Fruit fly (Drosophila melanogaster) whole organism, larva: ENCODE data around the gene papi.
A peak's percentile ranks its signal among the peaks of the same experiment; 100 is the strongest.

Source experiments
- noc ChIP-seq: fragments of 200-800 bp; sonication (Bioruptor generic); optimal IDR thresholded peaks from 3 replicates; lab custom pipeline; 2019; ENCODE audit warnings: missing biosample characterization, mild to moderate bottlenecking, missing genetic modification characterization, moderate library complexity

The papi gene

dm6 chr2L:2221649-2222150 lies 1.2 kb downstream of the papi start:
- peak; percentile 100 for TF ChIP-seq noc (tag; lab: Kevin White, UChicago)

DNA sequence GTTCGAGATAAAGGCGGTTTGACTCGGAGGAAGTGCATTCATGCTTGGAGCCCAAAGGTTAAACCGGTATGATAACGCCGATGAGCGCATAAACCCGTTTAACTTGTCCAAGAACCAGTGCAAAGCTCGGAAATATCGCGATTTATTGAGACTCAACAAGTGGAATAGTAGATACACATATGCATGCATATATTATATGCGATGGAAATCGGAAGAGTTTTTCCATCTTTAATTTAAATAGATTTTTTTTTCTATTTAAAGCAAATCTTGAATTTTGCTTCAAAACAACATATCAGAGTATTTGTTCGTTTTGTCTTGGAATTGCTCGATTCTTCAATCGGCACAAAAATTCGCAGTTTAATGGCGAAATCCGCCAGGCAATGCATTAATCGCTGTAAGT lies 1.8 kb downstream of the papi start:
- TF ChIP-seq noc (tag; lab: Kevin White, UChicago) = no peak

- peak; percentile 88 for TF ChIP-seq noc (tag; lab: Kevin White, UChicago)
Observed at dm6 chr2L:2226259-2227121, 5.9 kb downstream of the papi start, which contains the start of the genes CG15387 and sau. Gene CG15387, minus strand, starts transcription at chr2L:2226294. Gene sau, plus strand, starts transcription at chr2L:2226342.

- TF ChIP-seq noc (tag; lab: Kevin White, UChicago) = peak; percentile 12
Observed at dm6 chr2L:2227316-2227715, 6.8 kb downstream of the papi start.

- TF ChIP-seq noc (tag; lab: Kevin White, UChicago) = peak; percentile 7
Observed at dm6 chr2L:2228179-2228849, 7.8 kb downstream of the papi start.

DNA sequence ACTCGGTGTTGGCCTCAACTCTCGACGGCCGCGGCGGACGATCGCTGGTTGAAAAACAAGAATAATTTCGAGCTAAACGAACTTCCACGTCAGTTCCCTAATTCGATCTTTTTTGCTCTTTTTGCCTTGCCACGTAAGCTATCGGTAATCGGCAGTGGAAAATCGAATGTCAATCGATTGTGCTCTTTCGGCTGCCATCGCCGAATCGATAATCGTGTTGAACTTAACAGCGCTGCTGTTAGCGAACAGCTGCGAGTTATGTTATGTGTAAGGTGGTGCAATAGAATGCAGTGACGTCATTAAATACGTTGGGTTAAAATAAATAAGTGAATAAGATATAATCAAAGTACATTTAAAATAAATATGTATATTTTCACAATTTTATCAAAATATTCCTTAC lies 16.2 kb downstream of the papi start, which contains the start of gene Sec24CD:
Sec24CD (minus strand) TSS at position 123 of the 400 bp plus-strand sequence.
- no peak for TF ChIP-seq noc (tag; lab: Kevin White, UChicago)

- no peak for TF ChIP-seq noc (tag; lab: Kevin White, UChicago)
Observed at dm6 chr2L:2238151-2238550, 17.6 kb downstream of the papi start, which contains the start of gene Tengl3. Gene Tengl3, minus strand, starts transcription at chr2L:2238251.

dm6 chr2L:2239284-2239683 lies 18.7 kb downstream of the papi start, which contains the start of gene Tengl2:
Gene Tengl2, minus strand, starts transcription at chr2L:2239384.
- TF ChIP-seq noc (tag; lab: Kevin White, UChicago) = no peak

DNA sequence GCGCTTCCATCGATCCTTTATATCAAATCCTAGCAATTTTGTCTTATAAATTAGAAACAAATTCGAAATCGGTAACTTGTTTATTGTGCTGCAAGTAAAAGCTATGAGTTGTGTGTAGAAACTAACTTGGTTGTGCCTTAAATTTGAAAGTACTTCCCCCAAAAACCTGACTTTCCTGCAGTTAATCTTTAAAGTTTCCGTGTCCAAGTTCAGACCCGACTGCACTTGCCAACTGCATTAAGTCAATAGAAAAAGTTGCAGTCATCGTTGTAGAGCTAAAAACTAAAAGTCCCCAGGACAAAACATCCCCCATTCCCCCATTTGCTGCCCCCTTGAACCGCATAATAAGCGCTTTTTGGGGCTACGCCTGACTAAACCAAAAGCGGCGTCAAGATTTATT lies 19.9 kb downstream of the papi start, which contains the start of gene Tengl1:
Tengl1 (minus strand) TSS at position 101 of the 400 bp plus-strand sequence.
- TF ChIP-seq noc (tag; lab: Kevin White, UChicago) = no peak

- TF ChIP-seq noc (tag; lab: Kevin White, UChicago) = no peak
Observed at dm6 chr2L:2242139-2242538, 21.6 kb downstream of the papi start, which contains the start of gene CG4267. Gene CG4267, plus strand, starts transcription at chr2L:2242378.

DNA sequence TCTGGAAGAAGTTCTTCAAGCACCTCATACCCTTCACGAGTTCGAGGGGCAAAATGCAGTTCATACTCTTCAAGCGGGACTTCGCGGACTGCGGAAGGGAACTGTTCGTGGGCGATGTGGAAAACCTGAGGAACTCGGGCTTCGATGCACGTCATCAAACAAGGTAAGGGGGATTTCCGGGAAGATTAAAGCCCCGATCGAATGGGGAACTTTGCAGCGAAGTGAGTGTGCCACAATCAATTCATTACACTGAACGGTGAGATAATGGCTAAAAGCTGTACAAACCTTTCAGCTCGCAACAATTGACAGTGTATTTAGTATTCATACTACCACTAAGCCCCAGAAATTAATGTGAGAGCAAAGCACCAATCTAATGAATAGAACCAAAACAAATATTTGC lies 22.2 kb downstream of the papi start:
- TF ChIP-seq noc (tag; lab: Kevin White, UChicago) = no peak

- TF ChIP-seq noc (tag; lab: Kevin White, UChicago) = no peak
Observed at dm6 chr2L:2249578-2249977, 29.0 kb downstream of the papi start.

dm6 chr2L:2251175-2251574 lies 30.6 kb downstream of the papi start, which contains the start of gene Ser12:
Gene Ser12, minus strand, starts transcription at chr2L:2251275.
- no peak for TF ChIP-seq noc (tag; lab: Kevin White, UChicago)

- no peak for TF ChIP-seq noc (tag; lab: Kevin White, UChicago)
Observed at dm6 chr2L:2252241-2252640, 31.7 kb downstream of the papi start, which contains the start of gene CG17239. Gene CG17239, minus strand, starts transcription at chr2L:2252341.

DNA sequence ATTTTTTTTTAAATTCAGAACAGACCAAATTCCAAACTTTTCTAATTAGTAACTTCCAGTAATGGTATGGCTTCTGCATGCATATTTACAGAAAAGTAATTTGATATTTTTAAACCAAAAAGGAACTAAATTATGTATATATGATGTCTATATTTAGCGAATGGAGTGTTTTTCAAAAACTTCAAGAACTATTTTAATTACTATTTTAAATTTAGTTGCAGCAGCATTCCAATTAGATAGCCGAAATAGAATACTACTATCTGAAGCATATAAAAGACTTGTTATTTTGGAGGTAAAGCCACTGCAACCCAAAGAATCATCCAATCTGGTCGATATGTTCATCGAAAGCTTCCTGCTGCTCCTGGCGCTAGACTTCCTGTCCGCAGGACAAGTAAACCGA lies 32.2 kb downstream of the papi start, which contains the start of gene CG17234:
CG17234 (plus strand) TSS at position 301 of the 400 bp plus-strand sequence.
- TF ChIP-seq noc (tag; lab: Kevin White, UChicago) = no peak

DNA sequence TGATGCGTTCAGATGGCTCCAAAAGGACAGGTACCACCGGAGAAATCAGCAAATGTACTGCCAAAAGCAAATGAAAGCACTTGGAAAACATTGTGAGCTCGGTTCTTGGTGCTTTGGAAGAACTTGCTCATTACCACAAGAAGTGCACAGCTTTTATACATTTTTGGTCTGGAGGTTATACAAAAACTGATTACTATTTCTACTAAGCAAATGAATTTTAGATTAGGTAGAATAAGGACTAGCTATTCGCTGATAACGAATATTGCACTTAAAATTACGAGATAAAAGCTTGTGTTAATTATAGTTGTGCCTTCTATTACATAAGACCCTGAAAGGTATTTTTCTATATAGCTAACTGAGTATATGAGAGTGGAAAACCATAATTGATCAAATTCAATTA lies 34.4 kb downstream of the papi start, which contains the start of gene Send1:
Send1 (minus strand) TSS at position 101 of the 400 bp plus-strand sequence.
- TF ChIP-seq noc (tag; lab: Kevin White, UChicago) = no peak
